Worm (Caenorhabditis elegans) whole organism, late embryonic: ENCODE measurements around the gene F53B3.3.

ENCODE experiments used
- C08G9.2 ChIP-seq: sonication (generic microtip); optimal IDR thresholded peaks from 2 replicates; lab custom pipeline; 2016; ENCODE audit warnings: mild to moderate bottlenecking, missing genetic modification characterization, moderate library complexity, missing compliant biosample characterization
- F13H6.1 ChIP-seq: sonication (generic microtip); optimal IDR thresholded peaks from 2 replicates; lab custom pipeline; 2016; ENCODE audit warnings: missing genetic modification characterization, missing compliant biosample characterization
- K09A11.1 ChIP-seq: sonication (generic microtip); optimal IDR thresholded peaks from 2 replicates; lab custom pipeline; 2017; ENCODE audit warnings: antibody characterized with exemption, mild to moderate bottlenecking, missing genetic modification characterization, missing compliant biosample characterization; ENCODE audit not compliant: insufficient read depth
- Y22D7AL.16 ChIP-seq: sonication (generic microtip); optimal IDR thresholded peaks from 2 replicates; lab custom pipeline; 2016; ENCODE audit warnings: missing genetic modification characterization, missing compliant biosample characterization
- ahr-1 ChIP-seq: sonication (generic microtip); optimal IDR thresholded peaks from 2 replicates; lab custom pipeline; 2016; ENCODE audit warnings: missing genetic modification characterization, missing compliant biosample characterization
- ama-1 ChIP-seq: fragments of 150-350 bp; optimal IDR thresholded peaks from 2 replicates; lab custom pipeline; 2014
- ceh-18 ChIP-seq: sonication (generic microtip); optimal IDR thresholded peaks from 2 replicates; lab custom pipeline; 2016; ENCODE audit warnings: missing genetic modification characterization, missing compliant biosample characterization
- ceh-19 ChIP-seq: fragments of 200-800 bp; sonication (Bioruptor generic); optimal IDR thresholded peaks from 2 replicates; lab custom pipeline; 2018; ENCODE audit warnings: mild to moderate bottlenecking, missing genetic modification characterization, missing compliant biosample characterization
- ceh-24 ChIP-seq: sonication (generic microtip); optimal IDR thresholded peaks from 2 replicates; lab custom pipeline; 2016; ENCODE audit warnings: mild to moderate bottlenecking, missing genetic modification characterization, missing compliant biosample characterization
- ceh-30 ChIP-seq: fragments of 150-350 bp; optimal IDR thresholded peaks from 2 replicates; lab custom pipeline; 2014; ENCODE audit warnings: missing biosample characterization, missing genetic modification characterization
- ceh-45 ChIP-seq: fragments of 200-800 bp; sonication (Bioruptor generic); IDR thresholded peaks from 2 replicates; pipeline ENCODE4 v1.3.6; 2022; ENCODE audit warnings: missing genetic modification reagents, missing genetic modification characterization, missing compliant biosample characterization
- ceh-9 ChIP-seq: sonication (generic microtip); optimal IDR thresholded peaks from 2 replicates; lab custom pipeline; 2016; ENCODE audit warnings: mild to moderate bottlenecking, missing genetic modification characterization, inconsistent platforms, missing compliant biosample characterization
- che-1 ChIP-seq: sonication (generic microtip); optimal IDR thresholded peaks from 2 replicates; lab custom pipeline; 2016; ENCODE audit warnings: mild to moderate bottlenecking, missing genetic modification characterization, missing compliant biosample characterization
- dmd-4 ChIP-seq: sonication (generic microtip); optimal IDR thresholded peaks from 2 replicates; lab custom pipeline; 2016; ENCODE audit warnings: borderline replicate concordance, missing genetic modification characterization, missing compliant biosample characterization
- elt-2 ChIP-seq: sonication (generic microtip); optimal IDR thresholded peaks from 2 replicates; lab custom pipeline; 2016; ENCODE audit warnings: missing genetic modification reagents, missing genetic modification characterization, missing compliant biosample characterization
- elt-4 ChIP-seq: sonication (generic microtip); optimal IDR thresholded peaks from 2 replicates; lab custom pipeline; 2016; ENCODE audit warnings: missing genetic modification characterization, missing compliant biosample characterization
- ets-4 ChIP-seq: sonication (generic microtip); optimal IDR thresholded peaks from 2 replicates; lab custom pipeline; 2016; ENCODE audit warnings: missing genetic modification characterization, missing compliant biosample characterization
- fkh-10 ChIP-seq: fragments of 150-350 bp; optimal IDR thresholded peaks from 2 replicates; lab custom pipeline; 2014; ENCODE audit warnings: missing biosample characterization, missing genetic modification reagents, missing genetic modification characterization
- fkh-6 ChIP-seq: sonication (generic microtip); optimal IDR thresholded peaks from 2 replicates; lab custom pipeline; 2016; ENCODE audit warnings: missing genetic modification characterization, missing compliant biosample characterization
- gmeb-2 ChIP-seq: sonication (generic microtip); optimal IDR thresholded peaks from 2 replicates; lab custom pipeline; 2016; ENCODE audit warnings: missing genetic modification characterization, inconsistent platforms, missing compliant biosample characterization
- hlh-30 ChIP-seq: sonication (generic microtip); optimal IDR thresholded peaks from 2 replicates; lab custom pipeline; 2017; ENCODE audit warnings: antibody characterized with exemption, missing genetic modification characterization, missing compliant biosample characterization; ENCODE audit not compliant: insufficient read depth
- hlh-6 ChIP-seq: sonication (generic microtip); optimal IDR thresholded peaks from 2 replicates; lab custom pipeline; 2016; ENCODE audit warnings: missing genotype, missing genetic modification characterization, missing compliant biosample characterization
- hlh-8 ChIP-seq: sonication (generic microtip); optimal IDR thresholded peaks from 2 replicates; lab custom pipeline; 2016; ENCODE audit warnings: missing genotype, missing genetic modification characterization, missing compliant biosample characterization
- lim-6 ChIP-seq: sonication (generic microtip); optimal IDR thresholded peaks from 2 replicates; lab custom pipeline; 2016; ENCODE audit warnings: missing genetic modification characterization, missing compliant biosample characterization
- madf-2 ChIP-seq: sonication (generic microtip); optimal IDR thresholded peaks from 2 replicates; lab custom pipeline; 2017; ENCODE audit warnings: missing genetic modification characterization, missing compliant biosample characterization
- mec-3 ChIP-seq: sonication (generic microtip); optimal IDR thresholded peaks from 2 replicates; lab custom pipeline; 2016; ENCODE audit warnings: borderline replicate concordance, missing genetic modification characterization, missing compliant biosample characterization
- nfya-1 ChIP-seq: sonication (generic microtip); optimal IDR thresholded peaks from 2 replicates; lab custom pipeline; 2017; ENCODE audit warnings: missing genetic modification characterization, mild to moderate bottlenecking, missing compliant biosample characterization, antibody characterized with exemption, moderate library complexity
- nhr-11 ChIP-seq: fragments of 150-350 bp; optimal IDR thresholded peaks from 2 replicates; lab custom pipeline; 2014; ENCODE audit warnings: missing biosample characterization, missing genetic modification characterization
- npax-4 ChIP-seq: sonication (generic microtip); optimal IDR thresholded peaks from 2 replicates; lab custom pipeline; 2016; ENCODE audit warnings: missing genetic modification characterization, missing compliant biosample characterization
- odd-2 ChIP-seq: sonication (generic microtip); optimal IDR thresholded peaks from 2 replicates; lab custom pipeline; 2017; ENCODE audit warnings: antibody characterized with exemption, mild to moderate bottlenecking, missing genetic modification characterization, missing compliant biosample characterization
- pag-3 ChIP-seq: sonication (generic microtip); optimal IDR thresholded peaks from 2 replicates; lab custom pipeline; 2016; ENCODE audit warnings: missing compliant biosample characterization, missing genetic modification characterization, borderline replicate concordance
- pha-2 ChIP-seq: sonication (generic microtip); optimal IDR thresholded peaks from 2 replicates; lab custom pipeline; 2017; ENCODE audit warnings: mild to moderate bottlenecking, missing genetic modification characterization, missing compliant biosample characterization
- pha-4 ChIP-seq: fragments of 150-350 bp; optimal IDR thresholded peaks from 2 replicates; lab custom pipeline; 2018; ENCODE audit warnings: missing biosample characterization, missing genetic modification reagents, missing genetic modification characterization
- pros-1 ChIP-seq: fragments of 150-350 bp; optimal IDR thresholded peaks from 2 replicates; lab custom pipeline; 2014; ENCODE audit warnings: missing biosample characterization, missing genetic modification reagents, missing genetic modification characterization
- sox-2 ChIP-seq: fragments of 200-800 bp; sonication (Bioruptor generic); IDR thresholded peaks from 2 replicates; pipeline ENCODE4 v1.3.6; 2022; ENCODE audit warnings: missing genetic modification reagents, missing genetic modification characterization, missing compliant biosample characterization
- sox-4 ChIP-seq: sonication (generic microtip); optimal IDR thresholded peaks from 2 replicates; lab custom pipeline; 2017; ENCODE audit warnings: mild to moderate bottlenecking, missing genetic modification characterization, inconsistent platforms, missing compliant biosample characterization
- syd-9 ChIP-seq: sonication (generic microtip); optimal IDR thresholded peaks from 2 replicates; lab custom pipeline; 2016; ENCODE audit warnings: mild to moderate bottlenecking, missing genetic modification characterization, moderate library complexity, missing compliant biosample characterization
- tbx-7 ChIP-seq: sonication (generic microtip); optimal IDR thresholded peaks from 2 replicates; lab custom pipeline; 2016; ENCODE audit warnings: missing genotype, missing genetic modification characterization, missing compliant biosample characterization
- ttx-3 ChIP-seq: sonication (generic microtip); optimal IDR thresholded peaks from 2 replicates; lab custom pipeline; 2016; ENCODE audit warnings: missing genetic modification reagents, missing genetic modification characterization, missing compliant biosample characterization
- unc-3 ChIP-seq, 2 experiments: fragments of 200-800 bp in 1 of 2; sonication (Bioruptor generic) in 1 of 2; sonication (generic microtip) in 1 of 2; conservative IDR thresholded peaks in 1 of 2; optimal IDR thresholded peaks in 1 of 2; 2 replicates each; pipeline versions ENCODE4 v1.3.6 to Lab custom; 2016 to 2022; ENCODE audit warnings: missing compliant biosample characterization in 2 of 2, missing genetic modification characterization in 2 of 2, missing genetic modification reagents in 1 of 2
- unc-55 ChIP-seq: sonication (generic microtip); optimal IDR thresholded peaks from 2 replicates; lab custom pipeline; 2017; ENCODE audit warnings: missing biosample characterization, missing genetic modification reagents, missing genetic modification characterization
- unc-86 ChIP-seq: sonication (generic microtip); optimal IDR thresholded peaks from 2 replicates; lab custom pipeline; 2016; ENCODE audit warnings: missing genetic modification characterization, missing compliant biosample characterization
- ztf-16 ChIP-seq: sonication (generic microtip); optimal IDR thresholded peaks from 2 replicates; lab custom pipeline; 2017; ENCODE audit warnings: missing genetic modification characterization, missing compliant biosample characterization

Gene F53B3.3

DNA sequence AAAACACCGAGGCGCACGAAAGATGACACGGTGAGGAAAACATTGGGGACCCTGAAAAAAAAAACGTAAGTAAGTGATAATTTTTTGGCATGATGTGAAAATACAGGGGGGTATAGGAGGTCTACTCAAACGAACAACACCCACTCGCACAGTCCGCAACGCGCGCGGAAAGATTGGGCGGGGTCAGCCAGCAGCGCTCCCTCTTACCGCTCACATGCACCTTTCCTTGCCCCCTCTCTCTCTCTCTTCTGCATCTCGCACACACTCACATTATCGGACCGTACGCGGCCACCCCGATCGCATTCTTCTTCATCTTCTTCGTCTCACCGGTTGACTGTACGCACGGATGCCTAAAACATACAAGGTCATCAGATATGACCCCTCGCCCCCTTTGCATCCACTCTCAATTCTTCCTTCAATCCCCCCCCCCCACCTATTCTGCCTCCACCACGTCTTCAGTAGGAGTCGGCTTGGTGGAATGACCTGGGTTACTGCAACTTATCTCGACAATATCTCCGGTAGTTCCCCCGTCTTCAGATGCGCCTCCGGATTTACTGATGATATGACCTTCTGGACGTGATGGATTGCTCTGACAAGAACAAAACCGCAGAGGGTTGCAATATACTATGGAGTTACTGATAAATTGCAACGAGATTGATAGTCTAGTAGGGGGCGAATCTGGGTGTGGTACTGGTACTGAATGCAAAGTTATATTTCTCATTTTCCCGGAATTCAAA, 8.8 kb upstream of the F53B3.3 start, which contains the start of gene F53B3.5 (continued):
- TF ChIP-seq che-1 (tag; lab: Kevin White, UChicago), result peak; percentile 9
- TF ChIP-seq Y22D7AL.16, result no peak
- TF ChIP-seq dmd-4 (tag; lab: Kevin White, UChicago), result no peak
- TF ChIP-seq unc-3 (GFP tag; conservative IDR thresholded peaks at IDR 0.05; lab: Robert Waterston, UW), result no peak
- TF ChIP-seq unc-3 (tag; optimal IDR thresholded peaks at IDR 0.05; lab: Kevin White, UChicago), result no peak
- no peak for TF ChIP-seq lim-6 (tag; lab: Kevin White, UChicago)
- TF ChIP-seq elt-2 (tag; lab: Kevin White, UChicago), result no peak
- TF ChIP-seq ztf-16 (tag; lab: Kevin White, UChicago), result peak; percentile 47
- no peak for TF ChIP-seq K09A11.1 (tag; lab: Kevin White, UChicago)
- no peak for TF ChIP-seq sox-4 (tag; lab: Kevin White, UChicago)
- no peak for TF ChIP-seq elt-4 (tag; lab: Kevin White, UChicago)
- TF ChIP-seq unc-55 (GFP tag; lab: Kevin White, UChicago), result no peak
- TF ChIP-seq ceh-45, result no peak
- TF ChIP-seq ahr-1 (tag; lab: Kevin White, UChicago), result no peak

ce11 chrX:2877433-2877832, 6.5 kb upstream of the F53B3.3 start:
- TF ChIP-seq gmeb-2 (tag; lab: Kevin White, UChicago) (no peak), madf-2 (tag; lab: Kevin White, UChicago) (no peak), ceh-9 (no peak), elt-2 (tag; lab: Kevin White, UChicago) (no peak), ceh-30 (tag; lab: Kevin White, UChicago) (no peak), ceh-24 (tag; lab: Kevin White, UChicago) (no peak), ztf-16 (tag; lab: Kevin White, UChicago) (no peak), hlh-30 (no peak), dmd-4 (tag; lab: Kevin White, UChicago) (no peak), ama-1 (lab: Kevin White, UChicago) (no peak), unc-3 (GFP tag; conservative IDR thresholded peaks at IDR 0.05; lab: Robert Waterston, UW) (no peak), unc-3 (tag; optimal IDR thresholded peaks at IDR 0.05; lab: Kevin White, UChicago) (no peak), sox-2 (GFP tag; lab: Robert Waterston, UW) (no peak), ceh-19 (no peak), nfya-1 (tag; lab: Kevin White, UChicago) (no peak)

- TF ChIP-seq pha-4 (tag; lab: Kevin White, UChicago) (no peak), nhr-11 (tag; lab: Kevin White, UChicago) (no peak), pag-3 (tag; lab: Kevin White, UChicago) (no peak), nfya-1 (tag; lab: Kevin White, UChicago) (no peak), hlh-8 (tag; lab: Kevin White, UChicago) (no peak), madf-2 (tag; lab: Kevin White, UChicago) (no peak), C08G9.2 (tag; lab: Kevin White, UChicago) (no peak), lim-6 (tag; lab: Kevin White, UChicago) (no peak), hlh-30 (no peak), che-1 (tag; lab: Kevin White, UChicago) (no peak), odd-2 (no peak), pros-1 (no peak), mec-3 (tag; lab: Kevin White, UChicago) (no peak), npax-4 (tag; lab: Kevin White, UChicago) (no peak), tbx-7 (tag; lab: Kevin White, UChicago) (no peak)
Observed at ce11 chrX:2874598-2874997, 3.7 kb upstream of the F53B3.3 start.

DNA sequence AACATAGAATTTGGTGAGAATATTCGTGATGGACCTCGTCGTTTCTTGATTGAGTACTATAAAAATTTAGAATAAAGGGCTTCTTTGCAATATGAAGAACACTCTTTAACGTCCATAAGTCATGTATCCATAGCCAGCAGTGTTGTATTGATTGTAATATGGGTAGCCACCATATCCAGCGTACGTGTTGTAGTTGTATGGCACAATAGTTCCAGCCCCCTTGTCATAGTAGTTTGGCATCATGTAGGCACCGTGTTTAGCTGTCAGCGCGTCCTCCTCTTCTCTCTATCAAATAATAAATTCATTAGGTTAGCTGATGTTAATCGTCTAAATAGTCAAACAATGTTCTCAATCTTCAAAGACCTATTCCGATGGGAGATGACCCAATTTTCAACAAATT, 2.3 kb upstream of the F53B3.3 start:
- TF ChIP-seq C08G9.2 (tag; lab: Kevin White, UChicago) (no peak), syd-9 (no peak), fkh-6 (no peak), hlh-6 (tag; lab: Kevin White, UChicago) (no peak), ttx-3 (tag; lab: Kevin White, UChicago) (no peak), pha-2 (tag; lab: Kevin White, UChicago) (no peak), dmd-4 (tag; lab: Kevin White, UChicago) (no peak), ets-4 (tag; lab: Kevin White, UChicago) (no peak), nhr-11 (tag; lab: Kevin White, UChicago) (no peak), tbx-7 (tag; lab: Kevin White, UChicago) (no peak), F13H6.1 (no peak), unc-86 (no peak), ceh-9 (no peak), ahr-1 (tag; lab: Kevin White, UChicago) (no peak), fkh-10 (GFP tag; lab: Kevin White, UChicago) (no peak), ceh-18 (tag; lab: Kevin White, UChicago) (no peak), lim-6 (tag; lab: Kevin White, UChicago) (no peak)
